Worm (Caenorhabditis elegans) whole organism, late embryonic: Measurements from ENCODE around the gene T19C3.7.

Experiments used
- C38D4.7 ChIP-seq: fragments of 200-800 bp; sonication (Bioruptor generic); optimal IDR thresholded peaks from 2 replicates; lab custom pipeline; 2018; ENCODE audit warnings: mild to moderate bottlenecking, missing genetic modification characterization, moderate library complexity, missing compliant biosample characterization
- Y22D7AL.16 ChIP-seq: sonication (generic microtip); optimal IDR thresholded peaks from 2 replicates; lab custom pipeline; 2016; ENCODE audit warnings: missing genetic modification characterization, missing compliant biosample characterization
- ahr-1 ChIP-seq: sonication (generic microtip); optimal IDR thresholded peaks from 2 replicates; lab custom pipeline; 2016; ENCODE audit warnings: missing genetic modification characterization, missing compliant biosample characterization
- ama-1 ChIP-seq: fragments of 150-350 bp; optimal IDR thresholded peaks from 2 replicates; lab custom pipeline; 2014
- ceh-14 ChIP-seq: sonication (generic microtip); optimal IDR thresholded peaks from 2 replicates; lab custom pipeline; 2016; ENCODE audit warnings: missing genotype, missing genetic modification characterization, missing compliant biosample characterization
- ceh-18 ChIP-seq: sonication (generic microtip); optimal IDR thresholded peaks from 2 replicates; lab custom pipeline; 2016; ENCODE audit warnings: missing genetic modification characterization, missing compliant biosample characterization
- ceh-2 ChIP-seq: sonication (generic microtip); optimal IDR thresholded peaks from 2 replicates; lab custom pipeline; 2016; ENCODE audit warnings: missing genotype, missing genetic modification characterization, missing compliant biosample characterization
- ceh-22 ChIP-seq: sonication (generic microtip); optimal IDR thresholded peaks from 2 replicates; lab custom pipeline; 2017; ENCODE audit warnings: missing biosample characterization, missing genetic modification characterization
- ceh-24 ChIP-seq: sonication (generic microtip); optimal IDR thresholded peaks from 2 replicates; lab custom pipeline; 2016; ENCODE audit warnings: mild to moderate bottlenecking, missing genetic modification characterization, missing compliant biosample characterization
- ceh-45 ChIP-seq: fragments of 200-800 bp; sonication (Bioruptor generic); IDR thresholded peaks from 2 replicates; pipeline ENCODE4 v1.3.6; 2022; ENCODE audit warnings: missing genetic modification reagents, missing genetic modification characterization, missing compliant biosample characterization
- ceh-48 ChIP-seq: sonication (generic microtip); optimal IDR thresholded peaks from 2 replicates; lab custom pipeline; 2016; ENCODE audit warnings: missing genetic modification characterization, inconsistent platforms, missing compliant biosample characterization
- che-1 ChIP-seq: sonication (generic microtip); optimal IDR thresholded peaks from 2 replicates; lab custom pipeline; 2016; ENCODE audit warnings: mild to moderate bottlenecking, missing genetic modification characterization, missing compliant biosample characterization
- dmd-4 ChIP-seq: sonication (generic microtip); optimal IDR thresholded peaks from 2 replicates; lab custom pipeline; 2016; ENCODE audit warnings: borderline replicate concordance, missing genetic modification characterization, missing compliant biosample characterization
- dve-1 ChIP-seq: sonication (generic microtip); optimal IDR thresholded peaks from 2 replicates; lab custom pipeline; 2017; ENCODE audit warnings: antibody characterized with exemption, mild to moderate bottlenecking, missing genetic modification characterization, missing compliant biosample characterization
- ets-4 ChIP-seq: sonication (generic microtip); optimal IDR thresholded peaks from 2 replicates; lab custom pipeline; 2016; ENCODE audit warnings: missing genetic modification characterization, missing compliant biosample characterization
- fkh-10 ChIP-seq: fragments of 150-350 bp; optimal IDR thresholded peaks from 2 replicates; lab custom pipeline; 2014; ENCODE audit warnings: missing biosample characterization, missing genetic modification reagents, missing genetic modification characterization
- fkh-6 ChIP-seq: sonication (generic microtip); optimal IDR thresholded peaks from 2 replicates; lab custom pipeline; 2016; ENCODE audit warnings: missing genetic modification characterization, missing compliant biosample characterization
- hlh-13 ChIP-seq: fragments of 200-800 bp; sonication (Bioruptor generic); optimal IDR thresholded peaks from 2 replicates; lab custom pipeline; 2018; ENCODE audit warnings: mild to moderate bottlenecking, missing genetic modification characterization, missing compliant biosample characterization
- hlh-15 ChIP-seq: sonication (generic microtip); optimal IDR thresholded peaks from 2 replicates; lab custom pipeline; 2016; ENCODE audit warnings: missing genetic modification characterization, missing compliant biosample characterization
- hlh-30 ChIP-seq: sonication (generic microtip); optimal IDR thresholded peaks from 2 replicates; lab custom pipeline; 2017; ENCODE audit warnings: antibody characterized with exemption, missing genetic modification characterization, missing compliant biosample characterization; ENCODE audit not compliant: insufficient read depth
- hlh-6 ChIP-seq: sonication (generic microtip); optimal IDR thresholded peaks from 2 replicates; lab custom pipeline; 2016; ENCODE audit warnings: missing genotype, missing genetic modification characterization, missing compliant biosample characterization
- lin-11 ChIP-seq: fragments of 200-800 bp; sonication (Bioruptor generic); optimal IDR thresholded peaks from 2 replicates; lab custom pipeline; 2018; ENCODE audit warnings: mild to moderate bottlenecking, missing genetic modification characterization, missing compliant biosample characterization
- madf-2 ChIP-seq: sonication (generic microtip); optimal IDR thresholded peaks from 2 replicates; lab custom pipeline; 2017; ENCODE audit warnings: missing genetic modification characterization, missing compliant biosample characterization
- mec-3 ChIP-seq: sonication (generic microtip); optimal IDR thresholded peaks from 2 replicates; lab custom pipeline; 2016; ENCODE audit warnings: borderline replicate concordance, missing genetic modification characterization, missing compliant biosample characterization
- nfya-1 ChIP-seq: sonication (generic microtip); optimal IDR thresholded peaks from 2 replicates; lab custom pipeline; 2017; ENCODE audit warnings: missing genetic modification characterization, mild to moderate bottlenecking, missing compliant biosample characterization, antibody characterized with exemption, moderate library complexity
- pag-3 ChIP-seq: sonication (generic microtip); optimal IDR thresholded peaks from 2 replicates; lab custom pipeline; 2016; ENCODE audit warnings: missing compliant biosample characterization, missing genetic modification characterization, borderline replicate concordance
- pat-9 ChIP-seq: fragments of 200-800 bp; sonication (Bioruptor generic); optimal IDR thresholded peaks from 2 replicates; lab custom pipeline; 2018; ENCODE audit warnings: mild to moderate bottlenecking, missing genetic modification characterization, moderate library complexity, missing compliant biosample characterization
- pha-2 ChIP-seq: sonication (generic microtip); optimal IDR thresholded peaks from 2 replicates; lab custom pipeline; 2017; ENCODE audit warnings: mild to moderate bottlenecking, missing genetic modification characterization, missing compliant biosample characterization
- pha-4 ChIP-seq: fragments of 150-350 bp; optimal IDR thresholded peaks from 2 replicates; lab custom pipeline; 2018; ENCODE audit warnings: missing biosample characterization, missing genetic modification reagents, missing genetic modification characterization
- pros-1 ChIP-seq: fragments of 150-350 bp; optimal IDR thresholded peaks from 2 replicates; lab custom pipeline; 2014; ENCODE audit warnings: missing biosample characterization, missing genetic modification reagents, missing genetic modification characterization
- ref-2 ChIP-seq: sonication (generic microtip); optimal IDR thresholded peaks from 2 replicates; lab custom pipeline; 2016; ENCODE audit warnings: missing genetic modification characterization, missing compliant biosample characterization
- rnt-1 ChIP-seq: sonication (generic microtip); optimal IDR thresholded peaks from 2 replicates; lab custom pipeline; 2016; ENCODE audit warnings: missing genetic modification characterization, missing compliant biosample characterization
- sdc-2 ChIP-seq: sonication (generic microtip); optimal IDR thresholded peaks from 2 replicates; lab custom pipeline; 2016; ENCODE audit warnings: missing genotype, missing genetic modification characterization, missing compliant biosample characterization
- sox-2 ChIP-seq: fragments of 200-800 bp; sonication (Bioruptor generic); IDR thresholded peaks from 2 replicates; pipeline ENCODE4 v1.3.6; 2022; ENCODE audit warnings: missing genetic modification reagents, missing genetic modification characterization, missing compliant biosample characterization
- syd-9 ChIP-seq: sonication (generic microtip); optimal IDR thresholded peaks from 2 replicates; lab custom pipeline; 2016; ENCODE audit warnings: mild to moderate bottlenecking, missing genetic modification characterization, moderate library complexity, missing compliant biosample characterization
- tbx-7 ChIP-seq: sonication (generic microtip); optimal IDR thresholded peaks from 2 replicates; lab custom pipeline; 2016; ENCODE audit warnings: missing genotype, missing genetic modification characterization, missing compliant biosample characterization
- ttx-3 ChIP-seq: sonication (generic microtip); optimal IDR thresholded peaks from 2 replicates; lab custom pipeline; 2016; ENCODE audit warnings: missing genetic modification reagents, missing genetic modification characterization, missing compliant biosample characterization
- unc-42 ChIP-seq: sonication (generic microtip); optimal IDR thresholded peaks from 2 replicates; lab custom pipeline; 2016; ENCODE audit warnings: missing genotype, missing genetic modification characterization, missing compliant biosample characterization
- zip-5 ChIP-seq: sonication (generic microtip); optimal IDR thresholded peaks from 2 replicates; lab custom pipeline; 2016; ENCODE audit warnings: missing genetic modification characterization, missing compliant biosample characterization
- ztf-16 ChIP-seq: sonication (generic microtip); optimal IDR thresholded peaks from 2 replicates; lab custom pipeline; 2017; ENCODE audit warnings: missing genetic modification characterization, missing compliant biosample characterization

The T19C3.7 gene

DNA sequence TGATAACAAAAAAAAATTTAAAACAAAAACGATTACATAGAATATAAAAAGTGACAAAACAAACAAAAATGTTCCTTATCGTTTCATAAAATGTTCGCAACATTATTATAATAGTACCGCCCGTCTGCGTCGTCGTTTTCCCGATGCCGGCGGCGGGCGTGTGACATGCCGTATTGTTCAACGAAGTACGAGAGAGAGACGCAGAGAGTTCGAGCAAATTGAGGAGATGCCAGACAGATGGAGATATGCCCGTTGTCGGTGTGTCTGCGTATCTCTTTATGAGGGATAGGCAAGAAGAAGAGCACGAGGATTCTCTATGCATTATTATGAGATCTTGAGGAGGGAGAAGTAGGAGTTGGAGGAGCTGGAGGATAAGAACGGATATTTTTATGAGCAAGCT lies 12.2 kb downstream of the T19C3.7 start (continued):
- TF ChIP-seq ceh-24 (tag; lab: Kevin White, UChicago) (no peak), ama-1 (lab: Kevin White, UChicago) (no peak), ceh-18 (peak; percentile 88), pha-4 (tag; lab: Kevin White, UChicago) (no peak), che-1 (tag; lab: Kevin White, UChicago) (no peak), ref-2 (peak; percentile 54), pros-1 (tag; lab: Kevin White, UChicago) (peak; percentile 74), hlh-13 (no peak), nfya-1 (tag; lab: Kevin White, UChicago) (peak; percentile 85), sox-2 (GFP tag; lab: Robert Waterston, UW) (no peak; the same call in 1 of the 2 replicates), zip-5 (tag; lab: Kevin White, UChicago) (no peak), mec-3 (tag; lab: Kevin White, UChicago) (no peak), hlh-15 (no peak), rnt-1 (tag; lab: Kevin White, UChicago) (peak; percentile 49), C38D4.7 (no peak), dve-1 (tag; lab: Kevin White, UChicago) (peak; percentile 69), ceh-45 (GFP tag; lab: Robert Waterston, UW) (no peak), lin-11 (no peak), madf-2 (tag; lab: Kevin White, UChicago) (no peak), unc-42 (tag; lab: Kevin White, UChicago) (peak; percentile 71), dmd-4 (no peak), Y22D7AL.16 (tag; lab: Kevin White, UChicago) (no peak), ztf-16 (tag; lab: Kevin White, UChicago) (no peak), hlh-6 (tag; lab: Kevin White, UChicago) (no peak), ceh-22 (tag; lab: Kevin White, UChicago) (no peak)
- TF ChIP-seq, all 69 proteins: peak for 21

DNA sequence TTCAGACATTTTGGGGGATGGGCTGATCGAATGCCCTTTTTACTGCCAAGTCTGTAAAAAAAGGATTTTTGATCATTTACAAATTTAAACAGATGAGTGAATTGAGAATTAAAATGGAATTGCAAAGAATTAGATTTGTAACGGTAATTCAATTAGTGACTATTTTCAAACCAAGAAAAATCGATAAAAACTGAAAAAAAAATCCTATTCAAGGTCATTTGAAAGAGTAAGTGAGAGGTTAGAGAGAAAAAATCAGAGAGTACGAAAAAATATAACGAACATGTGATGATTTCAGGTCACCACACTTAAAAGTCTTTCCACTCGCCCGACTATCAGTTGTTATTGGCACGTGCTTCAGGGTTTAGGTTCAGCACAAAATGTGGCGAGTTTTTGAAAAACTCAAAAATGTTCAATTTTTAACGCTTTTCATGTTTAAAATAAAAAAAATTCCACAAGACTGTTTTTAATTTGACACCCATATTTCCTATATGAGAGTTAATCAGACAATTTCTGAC lies 15.7 kb downstream of the T19C3.7 start, which contains the start of gene T19C3.4:
TSS of gene T19C3.4 (minus strand) at position 51 of the 515 bp plus-strand sequence.
- TF ChIP-seq tbx-7 (tag; lab: Kevin White, UChicago), result no peak
- no peak for TF ChIP-seq fkh-10 (GFP tag; lab: Kevin White, UChicago)
- TF ChIP-seq ref-2, result no peak
- no peak for TF ChIP-seq ztf-16 (tag; lab: Kevin White, UChicago)
- no peak for TF ChIP-seq ceh-24 (tag; lab: Kevin White, UChicago)
- TF ChIP-seq hlh-30, result no peak
- TF ChIP-seq sdc-2, result no peak
- TF ChIP-seq lin-11, result no peak

DNA sequence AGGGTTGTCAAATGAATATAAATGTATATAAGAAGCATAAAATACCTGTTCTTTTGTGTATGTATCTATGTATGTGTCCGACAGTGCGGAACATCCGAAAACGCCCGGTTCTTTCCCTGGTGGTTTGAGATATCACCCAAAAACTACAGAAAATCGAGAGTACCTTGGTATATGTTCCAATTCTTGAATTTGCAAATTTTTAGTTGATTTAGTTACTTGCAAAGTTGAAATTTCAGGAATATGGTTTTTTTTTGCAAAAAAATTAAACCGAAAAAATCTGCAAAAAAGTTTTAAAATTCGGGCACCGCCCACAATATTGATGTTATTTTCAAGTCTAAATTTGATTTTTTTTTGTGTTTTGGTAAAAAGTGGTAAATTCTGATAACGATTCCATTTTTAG lies 18.5 kb downstream of the T19C3.7 start, which contains the start of gene T19C3.2:
TSS of gene T19C3.2 (minus strand) at position 101 of the 400 bp plus-strand sequence.
- TF ChIP-seq ceh-48 (tag; lab: Kevin White, UChicago) (no peak), syd-9 (no peak), nfya-1 (tag; lab: Kevin White, UChicago) (no peak), fkh-6 (tag; lab: Kevin White, UChicago) (no peak), hlh-15 (no peak), pat-9 (tag; lab: Kevin White, UChicago) (no peak), tbx-7 (tag; lab: Kevin White, UChicago) (no peak), ceh-2 (tag; lab: Kevin White, UChicago) (no peak), pag-3 (no peak), ceh-22 (tag; lab: Kevin White, UChicago) (no peak), ttx-3 (tag; lab: Kevin White, UChicago) (no peak), dmd-4 (no peak), pha-2 (tag; lab: Kevin White, UChicago) (no peak), ets-4 (no peak), ahr-1 (no peak), ztf-16 (tag; lab: Kevin White, UChicago) (no peak), ceh-14 (no peak), C38D4.7 (no peak)
